Fruit fly (Drosophila melanogaster) whole organism: ENCODE data around the gene CG32379.

Experiments used
- CG8478 ChIP-seq: fragments of >200 bp; optimal IDR thresholded peaks from 2 replicates; lab custom pipeline; 2018; ENCODE audit warnings: inconsistent platforms
- psq ChIP-seq: fragments of >200 bp; optimal IDR thresholded peaks from 2 replicates; lab custom pipeline; 2017
- usp ChIP-seq: fragments of >200 bp; optimal IDR thresholded peaks from 2 replicates; lab custom pipeline; 2017; ENCODE audit warnings: missing biosample characterization, missing genetic modification characterization, mixed read lengths

dm6 chr3L:7387814-7388213, 8.3 kb upstream of the CG32379 start, which contains the start of gene CG8564:
- TF ChIP-seq psq (lab: Kevin White, UChicago) = no peak
- TF ChIP-seq CG8478 = no peak
- no peak for TF ChIP-seq usp (GFP tag; lab: Kevin White, UChicago)
